Fruit fly (Drosophila melanogaster): ENCODE data around the gene HtrA2.

The HtrA2 gene

dm6 chr3R:14460305-14460704 lies 51.2 kb downstream of the HtrA2 start:
- TF ChIP-seq CG8301 (tag; optimal IDR thresholded peaks at IDR 0.05) = peak; percentile 6
- peak; percentile 12 for TF ChIP-seq Pif1A (GFP tag; optimal IDR thresholded peaks at IDR 0.05)
- peak; percentile 54 for TF ChIP-seq CG14655 (GFP tag; optimal IDR thresholded peaks at IDR 0.05)
- peak; percentile 4 for TF ChIP-seq CG17806 (tag; optimal IDR thresholded peaks at IDR 0.05)
- TF ChIP-seq CG34367 (tag; optimal IDR thresholded peaks at IDR 0.05) = no peak
- TF ChIP-seq CG4496 (GFP tag; IDR thresholded peaks at IDR 0.05) = 0 out of 3 replicates have a peak, but pooled peaks have one; percentile 18
- no peak for TF ChIP-seq CG8159 (tag; optimal IDR thresholded peaks at IDR 0.05)
- 0 out of 3 replicates have a peak, but pooled peaks have one; percentile 27 for TF ChIP-seq fd96Ca (GFP tag; IDR thresholded peaks at IDR 0.05)
- TF ChIP-seq Pif1B (GFP tag; optimal IDR thresholded peaks at IDR 0.05) = peak; percentile 6

Data from whole organism, pupa.